Fruit fly (Drosophila melanogaster) whole organism, embryonic: ENCODE measurements around the gene CG16865.
A peak's percentile ranks its signal among the peaks of the same experiment; 100 is the strongest.

ENCODE experiments used
- Bdp1 ChIP-seq: fragments of 200-800 bp; sonication (Bioruptor generic); optimal IDR thresholded peaks from 3 replicates; lab custom pipeline; 2016; ENCODE audit warnings: missing biosample characterization, missing genetic modification characterization
- Bgb ChIP-seq: fragments of 200-800 bp; sonication (Bioruptor generic); IDR thresholded peaks from 2 replicates; pipeline ENCODE4 v1.3.6; 2022; ENCODE audit warnings: missing biosample characterization, missing genetic modification characterization; ENCODE audit not compliant: partially characterized antibody
- CG10147 ChIP-seq: fragments of 200-800 bp; sonication (Bioruptor generic); optimal IDR thresholded peaks from 2 replicates; lab custom pipeline; 2019; ENCODE audit warnings: missing biosample characterization, mild to moderate bottlenecking, missing genetic modification characterization, moderate library complexity
- CG11560 ChIP-seq: fragments of 200-800 bp; sonication (Bioruptor generic); IDR thresholded peaks from 3 replicates; pipeline ENCODE4 v1.3.6; 2022; ENCODE audit warnings: missing biosample characterization, missing genetic modification characterization
- CG11723 ChIP-seq: fragments of 200-800 bp; sonication (Bioruptor generic); optimal IDR thresholded peaks from 2 replicates; lab custom pipeline; 2017; ENCODE audit warnings: missing biosample characterization, mild to moderate bottlenecking, missing genetic modification characterization
- CG12071 ChIP-seq: fragments of 200-800 bp; sonication (Bioruptor generic); optimal IDR thresholded peaks from 3 replicates; lab custom pipeline; 2018; ENCODE audit warnings: missing biosample characterization, mild to moderate bottlenecking, missing genetic modification characterization
- CG12942 ChIP-seq: fragments of 200-800 bp; sonication (Bioruptor generic); optimal IDR thresholded peaks from 3 replicates; lab custom pipeline; 2016; ENCODE audit warnings: missing biosample characterization, missing genetic modification characterization
- CG13296 ChIP-seq: fragments of 200-800 bp; sonication (Bioruptor generic); optimal IDR thresholded peaks from 3 replicates; lab custom pipeline; 2018; ENCODE audit warnings: missing biosample characterization, mild to moderate bottlenecking, missing genetic modification characterization
- CG13624 ChIP-seq: fragments of 200-800 bp; sonication (Bioruptor generic); optimal IDR thresholded peaks from 2 replicates; lab custom pipeline; 2016; ENCODE audit warnings: missing biosample characterization, missing genetic modification characterization
- CG15269 ChIP-seq: fragments of 200-800 bp; sonication (Bioruptor generic); optimal IDR thresholded peaks from 2 replicates; lab custom pipeline; 2018; ENCODE audit warnings: missing biosample characterization, mild to moderate bottlenecking, missing genetic modification characterization, moderate library complexity
- CG16813 ChIP-seq: fragments of 200-800 bp; sonication (Bioruptor generic); IDR thresholded peaks from 3 replicates; pipeline ENCODE4 v1.3.6; 2022; ENCODE audit warnings: missing biosample characterization, missing genetic modification characterization; ENCODE audit not compliant: partially characterized antibody
- CG3065 ChIP-seq: fragments of 200-800 bp; sonication (Bioruptor generic); optimal IDR thresholded peaks from 2 replicates; lab custom pipeline; 2016; ENCODE audit warnings: missing biosample characterization, missing genetic modification characterization
- CG3163 ChIP-seq: fragments of 200-800 bp; sonication (Bioruptor generic); optimal IDR thresholded peaks from 3 replicates; lab custom pipeline; 2016; ENCODE audit warnings: missing biosample characterization, missing genetic modification characterization
- CG3407 ChIP-seq: fragments of 200-800 bp; sonication (Bioruptor generic); optimal IDR thresholded peaks from 2 replicates; lab custom pipeline; 2018; ENCODE audit warnings: missing biosample characterization, mild to moderate bottlenecking, missing genetic modification characterization
- CG4820 ChIP-seq: fragments of 200-800 bp; sonication (Bioruptor generic); optimal IDR thresholded peaks from 3 replicates; lab custom pipeline; 2016; ENCODE audit warnings: missing biosample characterization, missing genetic modification characterization
- CG6254 ChIP-seq: fragments of 200-800 bp; sonication (Bioruptor generic); optimal IDR thresholded peaks from 3 replicates; lab custom pipeline; 2017; ENCODE audit warnings: mild to moderate bottlenecking, missing biosample characterization, missing genetic modification reagents, missing genetic modification characterization
- CG7372 ChIP-seq: fragments of 200-800 bp; sonication (Bioruptor generic); IDR thresholded peaks from 2 replicates; pipeline ENCODE4 v1.3.6; 2022; ENCODE audit warnings: missing biosample characterization, missing genetic modification characterization
- CG8290 ChIP-seq, 3 experiments: fragments of 200-800 bp; sonication (Bioruptor generic); optimal IDR thresholded peaks; 2 replicates each; lab custom pipeline; 2016 to 2019; ENCODE audit warnings: missing biosample characterization in 3 of 3, missing genetic modification characterization in 3 of 3, mild to moderate bottlenecking in 2 of 3, moderate library complexity in 1 of 3
- Camta ChIP-seq: fragments of 200-800 bp; sonication (Bioruptor generic); optimal IDR thresholded peaks from 2 replicates; lab custom pipeline; 2016; ENCODE audit warnings: missing biosample characterization, missing genetic modification characterization
- Chrac-16 ChIP-seq: fragments of 200-800 bp; sonication (Bioruptor generic); optimal IDR thresholded peaks from 3 replicates; lab custom pipeline; 2016; ENCODE audit warnings: missing biosample characterization, missing genetic modification characterization
- HLHmδ ChIP-seq: fragments of 200-800 bp; sonication (Bioruptor generic); optimal IDR thresholded peaks from 2 replicates; lab custom pipeline; 2018; ENCODE audit warnings: missing biosample characterization, mild to moderate bottlenecking, missing genetic modification characterization, moderate library complexity
- Lpt ChIP-seq: fragments of >200 bp; optimal IDR thresholded peaks from 2 replicates; lab custom pipeline; 2018; ENCODE audit warnings: missing biosample characterization, missing genetic modification characterization
- Med ChIP-seq: fragments of 200-800 bp; sonication (Bioruptor generic); peaks from one replicate; lab custom pipeline; 2016; ENCODE audit warnings: missing biosample characterization, missing genetic modification characterization, mild to moderate bottlenecking, inconsistent platforms, moderate library complexity
- Meics ChIP-seq: fragments of 200-800 bp; sonication (Bioruptor generic); optimal IDR thresholded peaks from 2 replicates; lab custom pipeline; 2017; ENCODE audit warnings: missing biosample characterization, mild to moderate bottlenecking, missing genetic modification characterization
- Myb ChIP-seq: fragments of 200-800 bp; sonication (Bioruptor generic); optimal IDR thresholded peaks from 2 replicates; lab custom pipeline; 2016; ENCODE audit warnings: missing biosample characterization, missing genetic modification characterization
- PHDP ChIP-seq: fragments of 200-800 bp; sonication (Bioruptor generic); optimal IDR thresholded peaks from 3 replicates; lab custom pipeline; 2018; ENCODE audit warnings: missing biosample characterization, mild to moderate bottlenecking, missing genetic modification characterization, moderate library complexity
- Xbp1 ChIP-seq: fragments of 200-800 bp; sonication (Bioruptor generic); optimal IDR thresholded peaks from 3 replicates; lab custom pipeline; 2016; ENCODE audit warnings: missing biosample characterization, mild to moderate bottlenecking, missing genetic modification characterization
- ab ChIP-seq: fragments of 200-800 bp; sonication (Bioruptor generic); optimal IDR thresholded peaks from 2 replicates; lab custom pipeline; 2016; ENCODE audit warnings: missing biosample characterization, missing genetic modification characterization
- aop ChIP-seq: fragments of 200-800 bp; sonication (Bioruptor generic); IDR thresholded peaks from 2 replicates; pipeline ENCODE4 v1.3.6; 2022; ENCODE audit warnings: missing biosample characterization, missing genetic modification characterization
- btn ChIP-seq: fragments of 200-800 bp; sonication (Bioruptor generic); optimal IDR thresholded peaks from 2 replicates; lab custom pipeline; 2016; ENCODE audit warnings: missing biosample characterization, missing genetic modification characterization
- chinmo ChIP-seq: fragments of 200-800 bp; sonication (Bioruptor generic); IDR thresholded peaks from 4 replicates; pipeline ENCODE4 v1.3.6; 2022; ENCODE audit warnings: missing biosample characterization, missing genetic modification characterization; ENCODE audit not compliant: partially characterized antibody
- danr ChIP-seq: fragments of 200-800 bp; sonication (Bioruptor generic); IDR thresholded peaks from 2 replicates; pipeline ENCODE4 v1.3.6; 2022; ENCODE audit warnings: missing biosample characterization, missing genetic modification characterization
- dm ChIP-seq: fragments of 200-800 bp; sonication (Bioruptor generic); optimal IDR thresholded peaks from 3 replicates; lab custom pipeline; 2016; ENCODE audit warnings: missing biosample characterization, missing genetic modification characterization
- en ChIP-seq: fragments of 200-800 bp; sonication (Bioruptor generic); optimal IDR thresholded peaks from 2 replicates; lab custom pipeline; 2016; ENCODE audit warnings: missing biosample characterization, missing genetic modification characterization
- eyg ChIP-seq: fragments of 200-800 bp; sonication (Bioruptor generic); optimal IDR thresholded peaks from 3 replicates; lab custom pipeline; 2016; ENCODE audit warnings: missing biosample characterization, missing genetic modification characterization
- gem ChIP-seq: fragments of 200-800 bp; sonication (Bioruptor generic); optimal IDR thresholded peaks from 2 replicates; lab custom pipeline; 2019; ENCODE audit warnings: missing biosample characterization, mild to moderate bottlenecking, missing genetic modification characterization, moderate library complexity
- gfzf ChIP-seq: fragments of 200-800 bp; sonication (Bioruptor generic); optimal IDR thresholded peaks from 2 replicates; lab custom pipeline; 2016; ENCODE audit warnings: missing biosample characterization, mild to moderate bottlenecking, missing genetic modification characterization, moderate library complexity
- grau ChIP-seq: fragments of 200-800 bp; optimal IDR thresholded peaks from 3 replicates; lab custom pipeline; 2019; ENCODE audit warnings: missing biosample characterization, mild to moderate bottlenecking, missing genetic modification characterization, moderate library complexity
- hkb ChIP-seq, 2 experiments: fragments of 200-800 bp in 1 of 2; fragments of >200 bp in 1 of 2; sonication (Bioruptor generic) in 1 of 2; IDR thresholded peaks in 1 of 2; optimal IDR thresholded peaks in 1 of 2; 2 replicates each; pipeline versions ENCODE4 v1.3.6 to Lab custom; 2017 to 2022; ENCODE audit warnings: missing biosample characterization in 1 of 2, missing genetic modification characterization in 1 of 2
- lbe ChIP-seq: fragments of 200-800 bp; sonication (Bioruptor generic); optimal IDR thresholded peaks from 2 replicates; lab custom pipeline; 2016; ENCODE audit warnings: missing biosample characterization, mild to moderate bottlenecking, missing genetic modification characterization
- mirr ChIP-seq: fragments of 200-800 bp; sonication (Bioruptor generic); optimal IDR thresholded peaks from 3 replicates; lab custom pipeline; 2018; ENCODE audit warnings: missing biosample characterization, mild to moderate bottlenecking, missing genetic modification characterization
- nau ChIP-seq: fragments of 200-800 bp; sonication (Bioruptor generic); optimal IDR thresholded peaks from 3 replicates; lab custom pipeline; 2017; ENCODE audit warnings: missing biosample characterization, mild to moderate bottlenecking, missing genetic modification characterization, missing genetic modification reagents
- pnt ChIP-seq: fragments of 200-800 bp; sonication (Bioruptor generic); optimal IDR thresholded peaks from 3 replicates; lab custom pipeline; 2016; ENCODE audit warnings: missing biosample characterization, missing genetic modification characterization
- sc ChIP-seq, 3 experiments: fragments of >200 bp in 2 of 3; fragments of 200-800 bp in 1 of 3; sonication (Bioruptor generic) in 1 of 3; optimal IDR thresholded peaks; 2 replicates in 2 of 3; 3 replicates in 1 of 3; lab custom pipeline; 2017; ENCODE audit warnings: mild to moderate bottlenecking in 1 of 3, missing biosample characterization in 1 of 3, missing genetic modification characterization in 1 of 3, missing genetic modification reagents in 1 of 3
- sob ChIP-seq: fragments of 200-800 bp; sonication (Bioruptor generic); IDR thresholded peaks from 2 replicates; pipeline ENCODE4 v1.3.6; 2022; ENCODE audit warnings: missing biosample characterization, missing genetic modification characterization
- sug ChIP-seq: fragments of 200-800 bp; optimal IDR thresholded peaks from 2 replicates; lab custom pipeline; 2019; ENCODE audit warnings: missing biosample characterization, mild to moderate bottlenecking, missing genetic modification characterization, moderate library complexity
- tio ChIP-seq: fragments of 200-800 bp; sonication (Bioruptor generic); optimal IDR thresholded peaks from 2 replicates; lab custom pipeline; 2017; ENCODE audit warnings: missing biosample characterization, missing genetic modification characterization, inconsistent platforms
- wor ChIP-seq: fragments of 200-800 bp; sonication (Bioruptor generic); IDR thresholded peaks from 2 replicates; pipeline ENCODE4 v1.3.6; 2022; ENCODE audit warnings: missing biosample characterization, missing genetic modification characterization

CG16865 gene

DNA sequence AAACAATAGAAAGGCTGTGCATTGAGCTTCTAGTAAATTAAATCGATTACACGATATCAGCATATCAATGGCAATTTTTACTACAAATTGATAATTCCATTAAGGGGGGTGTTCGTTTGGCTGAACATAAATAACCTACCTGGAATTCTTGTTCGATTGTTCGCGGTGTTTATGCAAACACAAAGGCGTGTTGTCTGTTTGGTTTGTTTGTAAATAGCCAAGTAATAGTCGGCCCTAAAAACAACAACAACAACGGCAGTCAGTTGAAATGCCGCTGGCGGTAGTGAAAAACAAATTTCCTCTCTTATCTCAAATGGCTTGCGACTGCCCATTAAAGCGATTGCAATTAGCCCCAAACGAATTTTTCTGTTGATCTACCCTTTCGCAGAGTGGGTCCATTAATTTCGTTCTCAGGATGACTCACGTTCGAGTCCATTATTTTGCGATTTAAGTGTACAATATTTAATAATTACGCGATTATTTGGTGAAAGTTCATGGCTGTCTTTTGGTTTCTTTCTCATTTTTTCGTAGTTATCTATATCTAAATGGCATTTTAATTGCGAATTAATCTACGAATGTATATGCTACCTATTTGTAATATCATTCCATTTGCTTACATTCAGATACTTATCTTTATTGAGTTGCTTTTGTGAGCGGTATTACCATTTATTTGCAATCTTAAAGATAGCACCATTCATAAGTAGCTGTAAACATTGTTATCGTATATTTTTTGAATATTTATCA, 27.5 kb downstream of the CG16865 start (continued):
- TF ChIP-seq CG13296 (GFP tag; lab: Kevin White, UChicago) (peak; percentile 67), gem (tag; lab: Kevin White, UChicago) (peak; percentile 42), CG3407 (GFP tag; lab: Kevin White, UChicago) (peak; percentile 34), dm (GFP tag; lab: Kevin White, UChicago) (no peak), CG3065 (GFP tag; lab: Kevin White, UChicago) (no peak), CG12942 (GFP tag; lab: Kevin White, UChicago) (peak; percentile 33), gfzf (GFP tag; lab: Kevin White, UChicago) (no peak), CG10147 (GFP tag; lab: Kevin White, UChicago) (no peak), hkb (optimal IDR thresholded peaks at IDR 0.05; lab: Kevin White, UChicago) (no peak), hkb (GFP tag; IDR thresholded peaks at IDR 0.05; lab: Robert Waterston, UW) (peak; percentile 34; the same call in 1 of the 2 replicates), Camta (GFP tag; lab: Kevin White, UChicago) (peak; percentile 10), CG16813 (no peak), Chrac-16 (GFP tag; lab: Kevin White, UChicago) (no peak), CG11560 (tag; lab: Robert Waterston, UW) (no peak), CG13624 (GFP tag; lab: Kevin White, UChicago) (no peak), mirr (GFP tag; lab: Kevin White, UChicago) (peak; percentile 83), en (GFP tag; lab: Kevin White, UChicago) (no peak), grau (tag; lab: Kevin White, UChicago) (peak; percentile 40), CG12071 (GFP tag; lab: Kevin White, UChicago) (peak; percentile 5), Meics (peak; percentile 50), chinmo (peak; percentile 72; the same call in 2 of the 4 replicates), CG8290 (GFP tag; optimal IDR thresholded peaks at IDR 0.05; lab: Kevin White, UChicago) (peak; percentile 14), CG8290 (tag; optimal IDR thresholded peaks at IDR 0.05; lab: Kevin White, UChicago) (peak in 1 of 2 experiments; percentile 55), HLHmδ (GFP tag; lab: Kevin White, UChicago) (peak; percentile 33), Myb (GFP tag; lab: Kevin White, UChicago) (no peak), CG15269 (peak; percentile 58), Med (peak; percentile 77)

DNA sequence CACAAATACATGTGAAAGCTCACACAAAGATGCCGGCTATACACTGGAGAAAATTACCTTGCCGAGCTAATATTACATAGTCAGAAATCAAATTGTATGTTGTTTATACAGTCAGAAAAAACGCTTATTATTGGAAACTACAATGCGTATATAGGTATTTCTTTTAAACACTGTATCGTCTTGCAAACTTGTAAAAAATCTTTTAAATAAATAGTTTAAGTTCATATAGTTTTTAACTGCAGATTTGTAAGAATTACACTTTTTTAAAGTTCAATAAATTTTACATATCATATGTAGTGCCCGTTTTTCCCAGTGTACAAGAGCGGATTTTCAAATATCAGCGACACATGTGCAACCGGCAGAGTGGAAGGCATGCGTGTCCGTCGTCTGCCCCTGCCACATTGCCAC, 28.4 kb downstream of the CG16865 start:
- 0 out of 2 replicates have a peak, but pooled peaks have one; percentile 22 for TF ChIP-seq CG7372 (GFP tag; lab: Robert Waterston, UW)
- TF ChIP-seq nau (GFP tag; lab: Kevin White, UChicago) = peak; percentile 77
- TF ChIP-seq sug = peak; percentile 40
- TF ChIP-seq Xbp1 (GFP tag; lab: Kevin White, UChicago) = peak; percentile 90
- TF ChIP-seq CG6254 (GFP tag; lab: Kevin White, UChicago) = peak; percentile 83
- TF ChIP-seq Lpt = no peak
- no peak for TF ChIP-seq aop (GFP tag; lab: Robert Waterston, UW)
- TF ChIP-seq pnt (GFP tag; lab: Kevin White, UChicago) = peak; percentile 63
- TF ChIP-seq CG4820 = peak; percentile 92
- TF ChIP-seq CG3163 (GFP tag; lab: Kevin White, UChicago) = peak; percentile 37
- TF ChIP-seq danr (GFP tag; lab: Robert Waterston, UW) = peak; percentile 74
- TF ChIP-seq CG11723 (GFP tag; lab: Kevin White, UChicago) = peak; percentile 58
- TF ChIP-seq CG12071 (GFP tag; lab: Kevin White, UChicago) = peak; percentile 44
- peak; percentile 69 for TF ChIP-seq tio (GFP tag; lab: Kevin White, UChicago)
- TF ChIP-seq ab (GFP tag; lab: Kevin White, UChicago) = peak; percentile 39
- peak; percentile 49 for TF ChIP-seq Bdp1 (GFP tag; lab: Kevin White, UChicago)
- TF ChIP-seq sc (optimal IDR thresholded peaks at IDR 0.05; lab: Kevin White, UChicago) = no peak
- peak; percentile 62 for TF ChIP-seq sc (GFP tag; optimal IDR thresholded peaks at IDR 0.05; lab: Kevin White, UChicago)
- no peak for TF ChIP-seq Bgb (GFP tag; lab: Robert Waterston, UW)
- TF ChIP-seq lbe (GFP tag; lab: Kevin White, UChicago) = peak; percentile 81
- peak; percentile 86 for TF ChIP-seq PHDP
- peak; percentile 65 for TF ChIP-seq eyg (GFP tag; lab: Kevin White, UChicago)
- TF ChIP-seq sob = peak; percentile 68
- peak; percentile 79 for TF ChIP-seq wor (GFP tag; lab: Robert Waterston, UW)
- TF ChIP-seq btn (GFP tag; lab: Kevin White, UChicago) = peak; percentile 67
